Worm (Caenorhabditis elegans) whole organism, young adult: ENCODE results near the gene C34B4.5.
"Not testable (repeated sequence)": the region's sequence is repeated elsewhere in the genome, so short reads cannot be mapped to it uniquely, and the experiment has no call there.

Experiments used
- F39B2.1 ChIP-seq: fragments of 200-800 bp; sonication (Bioruptor generic); IDR thresholded peaks from 2 replicates; pipeline ENCODE4 v1.3.6; 2022; ENCODE audit warnings: missing genetic modification reagents, missing genetic modification characterization, missing compliant biosample characterization
- athp-1 ChIP-seq: sonication (generic microtip); optimal IDR thresholded peaks from 2 replicates; lab custom pipeline; 2017; ENCODE audit warnings: mild to moderate bottlenecking, missing genetic modification characterization, missing compliant biosample characterization
- attf-5 ChIP-seq: fragments of 200-800 bp; sonication (Bioruptor generic); optimal IDR thresholded peaks from 2 replicates; lab custom pipeline; 2018; ENCODE audit warnings: mild to moderate bottlenecking, missing genetic modification characterization, missing compliant biosample characterization
- egl-44 ChIP-seq: fragments of 200-800 bp; sonication (Bioruptor generic); IDR thresholded peaks from 2 replicates; pipeline ENCODE4 v1.3.6; 2022; ENCODE audit warnings: missing genetic modification reagents, missing genetic modification characterization, missing compliant biosample characterization
- unc-130 ChIP-seq: sonication (generic microtip); optimal IDR thresholded peaks from 2 replicates; lab custom pipeline; 2016; ENCODE audit warnings: missing genetic modification reagents, missing genetic modification characterization, missing compliant biosample characterization
- ztf-6 ChIP-seq: fragments of 200-800 bp; sonication (Bioruptor generic); IDR thresholded peaks from 2 replicates; pipeline ENCODE4 v1.3.6; 2022; ENCODE audit warnings: missing genetic modification reagents, missing genetic modification characterization, missing compliant biosample characterization

DNA sequence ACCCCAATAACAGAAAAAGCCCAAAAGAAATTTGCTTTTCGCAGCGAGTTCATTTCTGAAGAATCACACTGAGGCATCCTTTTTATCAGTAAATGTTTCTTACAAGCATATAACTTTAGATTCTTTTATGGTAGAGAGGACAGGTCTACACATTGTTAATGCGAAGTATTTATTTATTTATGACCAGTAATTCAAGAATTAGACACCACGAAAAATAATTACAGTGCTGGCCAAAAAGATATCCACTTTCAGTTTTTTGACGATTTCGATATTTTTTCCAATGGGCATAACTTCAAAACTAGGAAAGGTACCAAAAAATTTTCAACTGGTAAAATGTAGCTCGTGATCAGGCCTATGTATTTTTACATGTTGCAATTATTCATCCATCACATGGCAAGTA is 39.0 kb downstream of the C34B4.5 start, which contains the start of gene clec-225:
- TF ChIP-seq egl-44; ztf-6; athp-1 (tag; lab: Kevin White, UChicago); F39B2.1 (GFP tag; lab: Robert Waterston, UW); attf-5 (GFP tag; lab: Kevin White, UChicago); unc-130: not testable (repeated sequence)
